Fruit fly (Drosophila melanogaster) whole organism, embryonic: ENCODE data around the gene ghi.

ENCODE experiments used
- C15 ChIP-seq: fragments of 200-800 bp; sonication (Bioruptor generic); IDR thresholded peaks from 3 replicates; pipeline ENCODE4 v1.3.6; 2022; ENCODE audit warnings: missing biosample characterization, missing genetic modification characterization
- CG10565 ChIP-seq: fragments of 200-800 bp; sonication (Bioruptor generic); optimal IDR thresholded peaks from 3 replicates; lab custom pipeline; 2016; ENCODE audit warnings: missing biosample characterization, mild to moderate bottlenecking, missing genetic modification characterization
- CG11456 ChIP-seq: fragments of 200-800 bp; sonication (Bioruptor generic); IDR thresholded peaks from 3 replicates; pipeline ENCODE4 v1.3.6; 2022; ENCODE audit warnings: missing biosample characterization, missing genetic modification characterization
- CG12236 ChIP-seq: fragments of 200-800 bp; sonication (Bioruptor generic); optimal IDR thresholded peaks from 2 replicates; lab custom pipeline; 2016; ENCODE audit warnings: missing biosample characterization, missing genetic modification characterization
- CG12744 ChIP-seq: fragments of 200-800 bp; sonication (Bioruptor generic); optimal IDR thresholded peaks from 2 replicates; lab custom pipeline; 2016; ENCODE audit warnings: missing biosample characterization, missing genetic modification characterization
- CG12769 ChIP-seq: fragments of 200-800 bp; sonication (Bioruptor generic); optimal IDR thresholded peaks from 2 replicates; lab custom pipeline; 2019; ENCODE audit warnings: missing biosample characterization, mild to moderate bottlenecking, missing genetic modification characterization, moderate library complexity
- CG13287 ChIP-seq: fragments of 200-800 bp; sonication (Bioruptor generic); IDR thresholded peaks from 2 replicates; pipeline ENCODE4 v1.3.6; 2022; ENCODE audit warnings: missing biosample characterization, missing genetic modification characterization; ENCODE audit not compliant: partially characterized antibody
- CG1529 ChIP-seq: fragments of 200-800 bp; sonication (Bioruptor generic); optimal IDR thresholded peaks from 3 replicates; lab custom pipeline; 2018; ENCODE audit warnings: missing biosample characterization, missing genetic modification characterization
- CG1647 ChIP-seq: fragments of 200-800 bp; sonication (Bioruptor generic); optimal IDR thresholded peaks from 3 replicates; lab custom pipeline; 2016; ENCODE audit warnings: missing biosample characterization, missing genetic modification characterization
- CG17359 ChIP-seq: fragments of 200-800 bp; sonication (Bioruptor generic); optimal IDR thresholded peaks from 3 replicates; lab custom pipeline; 2018; ENCODE audit warnings: missing biosample characterization, mild to moderate bottlenecking, missing genetic modification characterization, moderate library complexity
- CG2678 ChIP-seq: fragments of 200-800 bp; sonication (Bioruptor generic); optimal IDR thresholded peaks from 3 replicates; lab custom pipeline; 2019; ENCODE audit warnings: missing biosample characterization, mild to moderate bottlenecking, missing genetic modification characterization, moderate library complexity
- CG3065 ChIP-seq: fragments of 200-800 bp; sonication (Bioruptor generic); optimal IDR thresholded peaks from 2 replicates; lab custom pipeline; 2016; ENCODE audit warnings: missing biosample characterization, missing genetic modification characterization
- CG3407 ChIP-seq: fragments of 200-800 bp; sonication (Bioruptor generic); optimal IDR thresholded peaks from 2 replicates; lab custom pipeline; 2018; ENCODE audit warnings: missing biosample characterization, mild to moderate bottlenecking, missing genetic modification characterization
- CG5245 ChIP-seq: fragments of 200-800 bp; sonication (Bioruptor generic); optimal IDR thresholded peaks from 3 replicates; lab custom pipeline; 2016; ENCODE audit warnings: missing biosample characterization, missing genetic modification characterization
- CG6654 ChIP-seq: fragments of 200-800 bp; sonication (Bioruptor generic); optimal IDR thresholded peaks from 2 replicates; lab custom pipeline; 2017; ENCODE audit warnings: missing biosample characterization, mild to moderate bottlenecking, missing genetic modification characterization
- CG7963 ChIP-seq: fragments of 200-800 bp; sonication (Bioruptor generic); IDR thresholded peaks from 3 replicates; pipeline ENCODE4 v1.3.6; 2022; ENCODE audit warnings: missing biosample characterization, missing genetic modification characterization; ENCODE audit not compliant: partially characterized antibody
- CG9797 ChIP-seq: fragments of 200-800 bp; sonication (Bioruptor generic); optimal IDR thresholded peaks from 3 replicates; lab custom pipeline; 2018; ENCODE audit warnings: missing biosample characterization, mild to moderate bottlenecking, missing genetic modification characterization
- CG9817 ChIP-seq: fragments of 200-800 bp; sonication (Bioruptor generic); optimal IDR thresholded peaks from 2 replicates; lab custom pipeline; 2018; ENCODE audit warnings: missing biosample characterization, mild to moderate bottlenecking, missing genetic modification characterization, moderate library complexity
- CG9876 ChIP-seq: fragments of 200-800 bp; sonication (Bioruptor generic); optimal IDR thresholded peaks from 2 replicates; lab custom pipeline; 2016; ENCODE audit warnings: missing biosample characterization, missing genetic modification characterization
- CHES-1-like ChIP-seq: fragments of 200-800 bp; sonication (Bioruptor generic); optimal IDR thresholded peaks from 2 replicates; lab custom pipeline; 2016; ENCODE audit warnings: missing biosample characterization, missing genetic modification characterization
- Camta ChIP-seq: fragments of 200-800 bp; sonication (Bioruptor generic); optimal IDR thresholded peaks from 2 replicates; lab custom pipeline; 2016; ENCODE audit warnings: missing biosample characterization, missing genetic modification characterization
- CkIIα-i1 ChIP-seq: fragments of 200-800 bp; sonication (Bioruptor generic); IDR thresholded peaks from 2 replicates; pipeline ENCODE4 v1.3.6; 2022; ENCODE audit warnings: missing biosample characterization, missing genetic modification characterization
- Dip2 ChIP-seq: fragments of 200-800 bp; sonication (Bioruptor generic); IDR thresholded peaks from 2 replicates; pipeline ENCODE4 v1.3.6; 2022; ENCODE audit warnings: missing biosample characterization, missing genetic modification characterization
- Dp ChIP-seq: fragments of 200-800 bp; sonication (Bioruptor generic); optimal IDR thresholded peaks from 2 replicates; lab custom pipeline; 2018; ENCODE audit warnings: missing biosample characterization, mild to moderate bottlenecking, missing genetic modification characterization, moderate library complexity
- E2f1 ChIP-seq: fragments of 200-800 bp; sonication (Bioruptor generic); IDR thresholded peaks from 2 replicates; pipeline ENCODE4 v1.3.6; 2022; ENCODE audit warnings: missing biosample characterization, missing genetic modification characterization
- E2f2 ChIP-seq: fragments of 200-800 bp; sonication (Bioruptor generic); IDR thresholded peaks from 2 replicates; pipeline ENCODE4 v1.3.6; 2022; ENCODE audit warnings: missing biosample characterization, missing genetic modification characterization
- Ets97D ChIP-seq: fragments of 200-800 bp; sonication (Bioruptor generic); optimal IDR thresholded peaks from 3 replicates; lab custom pipeline; 2016; ENCODE audit warnings: missing biosample characterization, missing genetic modification characterization
- GATAe ChIP-seq: fragments of 200-800 bp; sonication (Bioruptor generic); conservative IDR thresholded peaks from 2 replicates; pipeline ENCODE4 v1.3.6; 2022; ENCODE audit warnings: missing biosample characterization, missing genetic modification characterization
- H15 ChIP-seq: fragments of 200-800 bp; sonication (Bioruptor generic); IDR thresholded peaks from 3 replicates; pipeline ENCODE4 v1.3.6; 2022; ENCODE audit warnings: missing biosample characterization, missing genetic modification characterization
- HLH3B ChIP-seq: fragments of 200-800 bp; sonication (Bioruptor generic); IDR thresholded peaks from 2 replicates; pipeline ENCODE4 v1.3.6; 2022; ENCODE audit warnings: missing biosample characterization, missing genetic modification characterization
- Hmr ChIP-seq: fragments of 200-800 bp; sonication (Bioruptor generic); optimal IDR thresholded peaks from 3 replicates; lab custom pipeline; 2017; ENCODE audit warnings: mild to moderate bottlenecking, missing biosample characterization, missing genetic modification reagents, missing genetic modification characterization
- NC2α ChIP-seq: fragments of 200-800 bp; sonication (Bioruptor generic); optimal IDR thresholded peaks from 2 replicates; lab custom pipeline; 2016; ENCODE audit warnings: missing biosample characterization, missing genetic modification characterization
- Rfx ChIP-seq: fragments of 200-800 bp; sonication (Bioruptor generic); IDR thresholded peaks from 2 replicates; pipeline ENCODE4 v1.3.6; 2022; ENCODE audit warnings: missing biosample characterization, missing genetic modification characterization
- Sox100B ChIP-seq: fragments of 200-800 bp; sonication (Bioruptor generic); optimal IDR thresholded peaks from 3 replicates; lab custom pipeline; 2018; ENCODE audit warnings: missing biosample characterization, mild to moderate bottlenecking, missing genetic modification characterization
- Sry-δ ChIP-seq: fragments of 200-800 bp; sonication (Bioruptor generic); optimal IDR thresholded peaks from 2 replicates; lab custom pipeline; 2016; ENCODE audit warnings: missing biosample characterization, missing genetic modification characterization
- Tbp ChIP-seq: fragments of >200 bp; optimal IDR thresholded peaks from 2 replicates; lab custom pipeline; 2018; ENCODE audit warnings: missing biosample characterization, missing genetic modification characterization
- bcd ChIP-seq: fragments of 200-800 bp; sonication (Bioruptor generic); optimal IDR thresholded peaks from 2 replicates; lab custom pipeline; 2017; ENCODE audit warnings: missing biosample characterization, mild to moderate bottlenecking, missing genetic modification characterization
- bigmax ChIP-seq: fragments of 200-800 bp; sonication (Bioruptor generic); optimal IDR thresholded peaks from 2 replicates; lab custom pipeline; 2018; ENCODE audit warnings: missing biosample characterization, mild to moderate bottlenecking, missing genetic modification characterization
- bowl ChIP-seq: fragments of 200-800 bp; sonication (Bioruptor generic); IDR thresholded peaks from 2 replicates; pipeline ENCODE4 v1.3.6; 2022; ENCODE audit warnings: missing biosample characterization, missing genetic modification characterization
- corto ChIP-seq: fragments of 200-800 bp; sonication (Bioruptor generic); optimal IDR thresholded peaks from 2 replicates; lab custom pipeline; 2016; ENCODE audit warnings: missing biosample characterization, mild to moderate bottlenecking, missing genetic modification characterization, moderate library complexity
- cwo ChIP-seq: fragments of 200-800 bp; sonication (Bioruptor generic); optimal IDR thresholded peaks from 3 replicates; lab custom pipeline; 2017; ENCODE audit warnings: missing biosample characterization, missing genetic modification characterization, mild to moderate bottlenecking, moderate library complexity, missing genetic modification reagents
- dimm ChIP-seq: fragments of 200-800 bp; sonication (Bioruptor generic); IDR thresholded peaks from 2 replicates; pipeline ENCODE4 v1.3.6; 2022; ENCODE audit warnings: missing biosample characterization, missing genetic modification characterization
- dmrt11E ChIP-seq: fragments of 200-800 bp; sonication (Bioruptor generic); optimal IDR thresholded peaks from 3 replicates; lab custom pipeline; 2018; ENCODE audit warnings: missing biosample characterization, mild to moderate bottlenecking, missing genetic modification characterization, moderate library complexity
- esg ChIP-seq: fragments of 200-800 bp; sonication (Bioruptor generic); conservative IDR thresholded peaks from 2 replicates; pipeline ENCODE4 v1.3.6; 2022; ENCODE audit warnings: missing biosample characterization, missing genetic modification characterization
- her ChIP-seq: fragments of 200-800 bp; sonication (Bioruptor generic); optimal IDR thresholded peaks from 2 replicates; lab custom pipeline; 2016; ENCODE audit warnings: missing biosample characterization, missing genetic modification characterization
- kay ChIP-seq: fragments of 200-800 bp; sonication (Bioruptor generic); optimal IDR thresholded peaks from 2 replicates; lab custom pipeline; 2016; ENCODE audit warnings: missing biosample characterization, missing genetic modification characterization
- lola ChIP-seq, 3 experiments: fragments of >200 bp in 2 of 3; fragments of 200-800 bp in 1 of 3; sonication (Bioruptor generic) in 1 of 3; optimal IDR thresholded peaks; 2 replicates each; lab custom pipeline; 2017 to 2019; ENCODE audit warnings: missing biosample characterization in 3 of 3, missing genetic modification characterization in 3 of 3, mild to moderate bottlenecking in 1 of 3, moderate library complexity in 1 of 3
- luna ChIP-seq: fragments of 200-800 bp; sonication (Bioruptor generic); optimal IDR thresholded peaks from 2 replicates; lab custom pipeline; 2016; ENCODE audit warnings: missing biosample characterization, missing genetic modification characterization
- mirr ChIP-seq: fragments of 200-800 bp; sonication (Bioruptor generic); optimal IDR thresholded peaks from 3 replicates; lab custom pipeline; 2018; ENCODE audit warnings: missing biosample characterization, mild to moderate bottlenecking, missing genetic modification characterization
- odd ChIP-seq: fragments of 200-800 bp; sonication (Bioruptor generic); optimal IDR thresholded peaks from 2 replicates; lab custom pipeline; 2017; ENCODE audit warnings: missing biosample characterization, mild to moderate bottlenecking, missing genetic modification characterization
- slp2 ChIP-seq: fragments of 200-800 bp; sonication (Bioruptor generic); optimal IDR thresholded peaks from 2 replicates; lab custom pipeline; 2016; ENCODE audit warnings: missing biosample characterization, missing genetic modification characterization
- z ChIP-seq: fragments of 200-800 bp; sonication (Bioruptor generic); IDR thresholded peaks from 3 replicates; pipeline ENCODE4 v1.3.6; 2022; ENCODE audit warnings: missing biosample characterization, missing genetic modification characterization

Gene ghi

DNA sequence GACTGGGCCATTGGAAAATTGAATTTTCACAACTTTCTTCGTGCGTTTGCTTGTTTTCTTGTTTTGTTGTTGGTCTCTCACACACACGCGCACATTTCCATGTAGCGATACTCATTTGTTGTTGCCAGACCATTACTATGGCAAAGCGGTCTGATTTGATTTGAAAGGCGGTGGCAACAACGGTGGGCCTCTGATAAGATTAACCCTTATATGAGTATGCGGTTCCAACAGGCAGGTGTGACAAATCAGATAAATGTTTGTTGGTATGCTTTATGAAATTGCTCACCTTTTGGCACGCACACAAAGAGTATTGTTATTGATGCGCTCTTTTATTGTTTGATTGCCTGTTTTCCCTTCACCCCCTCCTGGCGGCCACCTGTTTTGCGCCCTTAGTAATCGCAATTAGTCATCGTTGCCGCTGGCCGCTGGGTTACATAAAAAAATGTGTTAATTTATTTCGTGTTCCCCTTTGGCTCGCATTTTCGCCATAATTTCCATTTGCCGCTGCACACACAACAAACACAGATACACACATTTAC, 4.4 kb upstream of the ghi start (continued):
- TF ChIP-seq CkIIα-i1: no peak
- no peak for TF ChIP-seq luna (GFP tag; lab: Kevin White, UChicago)
- TF ChIP-seq E2f2: no peak
- no peak for TF ChIP-seq Sry-δ
- no peak for TF ChIP-seq CG5245 (GFP tag; lab: Kevin White, UChicago)
- no peak for TF ChIP-seq Dip2 (GFP tag; lab: Robert Waterston, UW)
- no peak for TF ChIP-seq Tbp
- no peak for TF ChIP-seq bigmax (GFP tag; lab: Kevin White, UChicago)
- TF ChIP-seq CG1647 (GFP tag; lab: Kevin White, UChicago): no peak
- no peak for TF ChIP-seq CG9817 (tag; lab: Kevin White, UChicago)
- no peak for TF ChIP-seq esg (GFP tag; lab: Robert Waterston, UW)
- no peak for TF ChIP-seq CG13287 (GFP tag; lab: Robert Waterston, UW)
- TF ChIP-seq Sox100B (GFP tag; lab: Kevin White, UChicago): no peak
- no peak for TF ChIP-seq Dp (GFP tag; lab: Kevin White, UChicago)
- TF ChIP-seq Camta (GFP tag; lab: Kevin White, UChicago): no peak
- TF ChIP-seq kay (GFP tag; lab: Kevin White, UChicago): peak; percentile 92
- TF ChIP-seq CG17359 (tag; lab: Kevin White, UChicago): no peak
- no peak for TF ChIP-seq CG3407 (GFP tag; lab: Kevin White, UChicago)
- peak; percentile 2 for TF ChIP-seq corto (GFP tag; lab: Kevin White, UChicago)
- no peak for TF ChIP-seq H15 (GFP tag; lab: Robert Waterston, UW)
- TF ChIP-seq CG11456 (GFP tag; lab: Robert Waterston, UW): no peak
- TF ChIP-seq CG12769 (tag; lab: Kevin White, UChicago): no peak
- TF ChIP-seq Rfx (GFP tag; lab: Robert Waterston, UW): peak; percentile 38
- TF ChIP-seq bowl (GFP tag; lab: Robert Waterston, UW): no peak
- TF ChIP-seq CG6654: no peak
- TF ChIP-seq CG10565 (GFP tag; lab: Kevin White, UChicago): no peak
- no peak for TF ChIP-seq her
- no peak for TF ChIP-seq CG9797 (GFP tag; lab: Kevin White, UChicago)
- no peak for TF ChIP-seq lola (GFP tag; optimal IDR thresholded peaks at IDR 0.05; lab: Kevin White, UChicago)
- TF ChIP-seq NC2α (GFP tag; lab: Kevin White, UChicago): no peak
- no peak for TF ChIP-seq CG3065 (GFP tag; lab: Kevin White, UChicago)
- TF ChIP-seq Hmr (GFP tag; lab: Kevin White, UChicago): peak; percentile 36
- TF ChIP-seq CG2678 (tag; lab: Kevin White, UChicago): peak; percentile 19
- peak; percentile 22 for TF ChIP-seq cwo (GFP tag; lab: Kevin White, UChicago)
- no peak for TF ChIP-seq z (GFP tag; lab: Robert Waterston, UW)
- peak; percentile 89 for TF ChIP-seq mirr (GFP tag; lab: Kevin White, UChicago)
- peak; percentile 18 for TF ChIP-seq CHES-1-like
- no peak for TF ChIP-seq CG9876 (GFP tag; lab: Kevin White, UChicago)
- no peak for TF ChIP-seq bcd (GFP tag; lab: Kevin White, UChicago)
- TF ChIP-seq CG7963 (GFP tag; lab: Robert Waterston, UW): 0 out of 3 replicates have a peak, but pooled peaks have one; percentile 22
- no peak for TF ChIP-seq dimm (GFP tag; lab: Robert Waterston, UW)
- no peak for TF ChIP-seq odd (GFP tag; lab: Kevin White, UChicago)
- TF ChIP-seq E2f1: no peak
- no peak for TF ChIP-seq CG12236 (GFP tag; lab: Kevin White, UChicago)
- no peak for TF ChIP-seq CG1529
- no peak for TF ChIP-seq CG12744 (GFP tag; lab: Kevin White, UChicago)
- TF ChIP-seq slp2 (GFP tag; lab: Kevin White, UChicago): no peak
- TF ChIP-seq Ets97D: no peak
- no peak for TF ChIP-seq HLH3B (GFP tag; lab: Robert Waterston, UW)
- no peak for TF ChIP-seq C15 (GFP tag; lab: Robert Waterston, UW)
- no peak for TF ChIP-seq dmrt11E
- peak; percentile 79; the same call in 1 of the 2 replicates for TF ChIP-seq GATAe (GFP tag; lab: Robert Waterston, UW)
